Worm (Caenorhabditis elegans) whole organism, L4 larva: Measurements from ENCODE around the gene Y55D9A.2.

Source experiments
- T20F7.1 ChIP-seq: fragments of 200-800 bp; sonication (Bioruptor generic); optimal IDR thresholded peaks from 2 replicates; lab custom pipeline; 2018; ENCODE audit warnings: mild to moderate bottlenecking, missing genetic modification characterization, missing compliant biosample characterization
- T26A8.4 ChIP-seq: fragments of 200-800 bp; sonication (Bioruptor generic); IDR thresholded peaks from 2 replicates; pipeline ENCODE4 v1.3.6; 2022; ENCODE audit warnings: missing genetic modification characterization, missing compliant biosample characterization
- Y48G9A.11 ChIP-seq: fragments of 200-800 bp; sonication (Bioruptor generic); IDR thresholded peaks from 2 replicates; pipeline ENCODE4 v1.3.6; 2022; ENCODE audit warnings: missing genetic modification reagents, missing genetic modification characterization, missing compliant biosample characterization
- aha-1 ChIP-seq: fragments of 150-350 bp; peaks from one replicate; lab custom pipeline; 2014; ENCODE audit warnings: missing biosample characterization, missing genetic modification characterization
- ceh-44 ChIP-seq: fragments of 200-800 bp; sonication (Bioruptor generic); IDR thresholded peaks from 2 replicates; pipeline ENCODE4 v1.3.6; 2022; ENCODE audit warnings: missing genetic modification reagents, missing genetic modification characterization, missing compliant biosample characterization
- ceh-62 ChIP-seq: sonication (generic microtip); optimal IDR thresholded peaks from 2 replicates; lab custom pipeline; 2017; ENCODE audit warnings: missing biosample characterization, missing genetic modification characterization
- ctbp-1 ChIP-seq: fragments of 200-800 bp; sonication (Bioruptor generic); IDR thresholded peaks from 2 replicates; pipeline ENCODE4 v1.3.6; 2022; ENCODE audit warnings: missing genetic modification reagents, missing genetic modification characterization, missing compliant biosample characterization
- daf-16 ChIP-seq, 3 experiments: sonication (generic microtip); optimal IDR thresholded peaks; 2 replicates each; lab custom pipeline; 2016 to 2017; ENCODE audit warnings: missing genetic modification characterization in 3 of 3, missing genetic modification reagents in 3 of 3, mild to moderate bottlenecking in 2 of 3, missing compliant biosample characterization in 2 of 3, missing biosample characterization in 1 of 3, moderate library complexity in 1 of 3
- dmd-6 ChIP-seq: fragments of 200-800 bp; sonication (Bioruptor generic); IDR thresholded peaks from 2 replicates; pipeline ENCODE4 v1.3.6; 2022; ENCODE audit warnings: missing genetic modification reagents, missing genetic modification characterization, missing compliant biosample characterization
- dpl-1 ChIP-seq: fragments of 150-350 bp; optimal IDR thresholded peaks from 2 replicates; lab custom pipeline; 2014; ENCODE audit warnings: missing biosample characterization, missing genetic modification reagents, missing genetic modification characterization
- dve-1 ChIP-seq: sonication (generic microtip); optimal IDR thresholded peaks from 2 replicates; lab custom pipeline; 2017; ENCODE audit warnings: antibody characterized with exemption, mild to moderate bottlenecking, missing genetic modification characterization, missing compliant biosample characterization; ENCODE audit not compliant: insufficient read depth
- egl-27 ChIP-seq: sonication (generic microtip); optimal IDR thresholded peaks from 3 replicates; lab custom pipeline; 2017; ENCODE audit warnings: missing biosample characterization, missing genetic modification reagents, missing genetic modification characterization
- egl-43 ChIP-seq: fragments of 200-800 bp; sonication (Bioruptor generic); IDR thresholded peaks from 2 replicates; pipeline ENCODE4 v1.3.6; 2022; ENCODE audit warnings: missing genetic modification reagents, missing genetic modification characterization, missing compliant biosample characterization
- gei-8 ChIP-seq: fragments of 200-800 bp; sonication (Bioruptor generic); optimal IDR thresholded peaks from 2 replicates; lab custom pipeline; 2018; ENCODE audit warnings: mild to moderate bottlenecking, missing genetic modification characterization, missing compliant biosample characterization
- hif-1 ChIP-seq, 2 experiments: sonication (generic microtip); optimal IDR thresholded peaks; 2 replicates each; lab custom pipeline; 2016 to 2017; ENCODE audit warnings: missing compliant biosample characterization in 2 of 2, missing genetic modification characterization in 2 of 2, missing genetic modification reagents in 2 of 2, missing genotype in 2 of 2, mild to moderate bottlenecking in 1 of 2
- hlh-30 ChIP-seq: sonication (generic microtip); optimal IDR thresholded peaks from 2 replicates; lab custom pipeline; 2017; ENCODE audit warnings: antibody characterized with exemption, mild to moderate bottlenecking, missing genetic modification characterization, missing compliant biosample characterization; ENCODE audit not compliant: insufficient read depth
- hmg-1.1 ChIP-seq: fragments of 200-800 bp; sonication (Bioruptor generic); IDR thresholded peaks from 2 replicates; pipeline ENCODE4 v1.3.6; 2022; ENCODE audit warnings: missing genetic modification reagents, missing genetic modification characterization, missing compliant biosample characterization
- jun-1 ChIP-seq: fragments of 150-350 bp; optimal IDR thresholded peaks from 2 replicates; lab custom pipeline; 2014; ENCODE audit warnings: missing biosample characterization, missing genetic modification reagents, missing genetic modification characterization
- lim-7 ChIP-seq: fragments of 200-800 bp; sonication (Bioruptor generic); IDR thresholded peaks from 2 replicates; pipeline ENCODE4 v1.3.6; 2022; ENCODE audit warnings: missing genetic modification characterization, missing compliant biosample characterization
- lin-13 ChIP-seq: fragments of 150-350 bp; optimal IDR thresholded peaks from 2 replicates; lab custom pipeline; 2014; ENCODE audit warnings: missing biosample characterization, missing genetic modification reagents, missing genetic modification characterization
- lin-15B ChIP-seq: fragments of 150-350 bp; sonication (generic microtip); optimal IDR thresholded peaks from 3 replicates; lab custom pipeline; 2014; ENCODE audit warnings: missing biosample characterization, missing genetic modification characterization
- lin-38 ChIP-seq: fragments of 200-800 bp; sonication (Bioruptor generic); IDR thresholded peaks from 2 replicates; pipeline ENCODE4 v1.3.6; 2022; ENCODE audit warnings: missing genetic modification reagents, missing genetic modification characterization, missing compliant biosample characterization
- lir-3 ChIP-seq: sonication (generic microtip); optimal IDR thresholded peaks from 2 replicates; lab custom pipeline; 2016; ENCODE audit warnings: mild to moderate bottlenecking, missing genetic modification characterization, missing compliant biosample characterization
- lsy-2 ChIP-seq, 2 experiments: fragments of 150-350 bp in 1 of 2; sonication (generic microtip) in 1 of 2; optimal IDR thresholded peaks; 2 replicates each; lab custom pipeline; 2014 to 2017; ENCODE audit warnings: missing biosample characterization in 2 of 2, missing genetic modification characterization in 2 of 2
- madf-9 ChIP-seq: fragments of 200-800 bp; sonication (Bioruptor generic); conservative IDR thresholded peaks from 2 replicates; pipeline ENCODE4 v1.3.6; 2022; ENCODE audit warnings: missing genetic modification reagents, missing genetic modification characterization, missing compliant biosample characterization
- mdl-1 ChIP-seq, 2 experiments: fragments of 150-350 bp in 1 of 2; sonication (generic microtip) in 1 of 2; optimal IDR thresholded peaks; 2 replicates each; lab custom pipeline; 2014 to 2017; ENCODE audit warnings: missing biosample characterization in 2 of 2, missing genetic modification characterization in 2 of 2
- mdt-29 ChIP-seq: fragments of 200-800 bp; sonication (Bioruptor generic); IDR thresholded peaks from 2 replicates; pipeline ENCODE4 v1.3.6; 2022; ENCODE audit warnings: missing genetic modification reagents, missing genetic modification characterization, missing compliant biosample characterization
- mep-1 ChIP-seq: fragments of 150-350 bp; sonication (generic microtip); optimal IDR thresholded peaks from 3 replicates; lab custom pipeline; 2014; ENCODE audit warnings: missing biosample characterization, missing genetic modification characterization
- mes-2 ChIP-seq: sonication (generic microtip); optimal IDR thresholded peaks from 2 replicates; lab custom pipeline; 2016; ENCODE audit warnings: missing genotype, mild to moderate bottlenecking, missing genetic modification characterization, missing compliant biosample characterization; ENCODE audit not compliant: poor library complexity, severe bottlenecking
- nhr-111 ChIP-seq: fragments of 200-800 bp; sonication (Bioruptor generic); optimal IDR thresholded peaks from 2 replicates; lab custom pipeline; 2018; ENCODE audit warnings: mild to moderate bottlenecking, missing genetic modification characterization, missing compliant biosample characterization
- nhr-28 ChIP-seq: fragments of 150-350 bp; optimal IDR thresholded peaks from 2 replicates; lab custom pipeline; 2014; ENCODE audit warnings: missing biosample characterization, missing genetic modification characterization
- nhr-6 ChIP-seq: fragments of 150-350 bp; optimal IDR thresholded peaks from 2 replicates; lab custom pipeline; 2014; ENCODE audit warnings: missing biosample characterization, missing genetic modification characterization
- pqm-1 ChIP-seq: sonication (generic microtip); optimal IDR thresholded peaks from 2 replicates; lab custom pipeline; 2017; ENCODE audit warnings: missing biosample characterization, missing genetic modification characterization
- rbr-2 ChIP-seq: sonication (generic microtip); optimal IDR thresholded peaks from 2 replicates; lab custom pipeline; 2016; ENCODE audit warnings: missing genotype, missing genetic modification characterization, missing compliant biosample characterization
- skn-1 ChIP-seq: fragments of 150-350 bp; optimal IDR thresholded peaks from 2 replicates; lab custom pipeline; 2014; ENCODE audit warnings: missing biosample characterization, missing genetic modification characterization
- snpc-1.2 ChIP-seq: fragments of 200-800 bp; sonication (Bioruptor generic); IDR thresholded peaks from 2 replicates; pipeline ENCODE4 v1.3.6; 2022; ENCODE audit warnings: missing genetic modification reagents, missing genetic modification characterization, missing compliant biosample characterization
- spr-1 ChIP-seq: sonication (generic microtip); optimal IDR thresholded peaks from 2 replicates; lab custom pipeline; 2016; ENCODE audit warnings: mild to moderate bottlenecking, missing genetic modification characterization, missing compliant biosample characterization
- tra-1 ChIP-seq: fragments of 200-800 bp; sonication (Bioruptor generic); IDR thresholded peaks from 2 replicates; pipeline ENCODE4 v1.3.6; 2022; ENCODE audit warnings: missing genetic modification reagents, missing genetic modification characterization, missing compliant biosample characterization
- unc-62 ChIP-seq, 3 experiments: fragments of 150-350 bp in 1 of 3; sonication (generic microtip); optimal IDR thresholded peaks in 2 of 3; peaks in 1 of 3; 1 replicate in 1 of 3; 2 replicates in 2 of 3; lab custom pipeline; 2014 to 2017; ENCODE audit warnings: missing biosample characterization in 3 of 3, missing genetic modification characterization in 3 of 3, missing genetic modification reagents in 3 of 3, missing genotype in 1 of 3
- vab-7 ChIP-seq: fragments of 200-800 bp; sonication (Bioruptor generic); IDR thresholded peaks from 2 replicates; pipeline ENCODE4 v1.3.6; 2022; ENCODE audit warnings: missing genetic modification reagents, missing genetic modification characterization, missing compliant biosample characterization
- zfp-2 ChIP-seq: sonication (generic microtip); optimal IDR thresholded peaks from 2 replicates; lab custom pipeline; 2016; ENCODE audit warnings: mild to moderate bottlenecking, missing genetic modification characterization, missing compliant biosample characterization
- zip-11 ChIP-seq: fragments of 200-800 bp; sonication (Bioruptor generic); IDR thresholded peaks from 2 replicates; pipeline ENCODE4 v1.3.6; 2022; ENCODE audit warnings: missing genetic modification characterization, missing compliant biosample characterization

Gene Y55D9A.2

DNA sequence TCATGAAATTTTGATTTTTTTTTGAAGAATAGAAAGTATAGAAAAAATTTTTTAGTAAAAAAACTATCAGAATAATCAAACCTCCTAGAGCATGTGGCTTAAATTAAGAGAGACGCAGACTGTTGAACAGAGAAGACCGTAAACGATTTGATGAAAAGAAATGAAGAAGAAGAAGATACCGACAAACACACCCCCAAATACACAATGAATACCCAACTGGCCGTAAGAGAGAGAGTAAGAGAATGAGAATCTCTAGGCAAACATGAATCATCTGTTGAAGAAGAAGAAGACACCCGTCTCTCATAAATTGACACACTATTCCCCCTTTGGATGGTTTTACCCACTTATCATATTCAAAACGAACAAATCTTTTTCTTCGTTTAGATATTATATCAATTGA, 28.6 kb upstream of the Y55D9A.2 start:
- peak; percentile 30 for TF ChIP-seq nhr-6
- no peak for TF ChIP-seq dmd-6
- TF ChIP-seq T26A8.4 = no peak
- TF ChIP-seq dve-1 (tag; lab: Kevin White, UChicago) = peak; percentile 15
- TF ChIP-seq mdl-1 (tag; optimal IDR thresholded peaks at IDR 0.05; lab: Kevin White, UChicago) = peak in 1 of 2 experiments; percentile 23
- TF ChIP-seq mes-2 (tag; lab: Kevin White, UChicago) = no peak
- TF ChIP-seq zfp-2 (tag; lab: Kevin White, UChicago) = no peak
- TF ChIP-seq ceh-44 (GFP tag; lab: Robert Waterston, UW) = no peak
- peak; percentile 12 for TF ChIP-seq hlh-30 (tag; lab: Kevin White, UChicago)
- no peak for TF ChIP-seq skn-1 (tag; lab: Kevin White, UChicago)
- no peak for TF ChIP-seq daf-16 (GFP tag; optimal IDR thresholded peaks at IDR 0.05; lab: Kevin White, UChicago)
- TF ChIP-seq daf-16 (tag; optimal IDR thresholded peaks at IDR 0.05; lab: Kevin White, UChicago) = no peak
- TF ChIP-seq nhr-111 (GFP tag; lab: Kevin White, UChicago) = no peak
- TF ChIP-seq zip-11 = no peak
- TF ChIP-seq nhr-28 (tag; lab: Kevin White, UChicago) = peak; percentile 40
- TF ChIP-seq gei-8 (GFP tag; lab: Kevin White, UChicago) = no peak
- TF ChIP-seq mep-1 (tag; lab: Kevin White, UChicago) = peak; percentile 0
- TF ChIP-seq lsy-2 (tag; optimal IDR thresholded peaks at IDR 0.05; lab: Kevin White, UChicago) = peak in 1 of 2 experiments; percentile 39
- no peak for TF ChIP-seq pqm-1 (tag; lab: Kevin White, UChicago)
- no peak for TF ChIP-seq lim-7
- TF ChIP-seq jun-1 (tag; lab: Kevin White, UChicago) = no peak
- no peak for TF ChIP-seq lin-15B
- no peak for TF ChIP-seq ctbp-1 (GFP tag; lab: Robert Waterston, UW)
- no peak for TF ChIP-seq mdt-29
- TF ChIP-seq snpc-1.2 (GFP tag; lab: Robert Waterston, UW) = no peak
- TF ChIP-seq lir-3 = no peak
- peak in 1 of 2 experiments; percentile 72 for TF ChIP-seq unc-62 (GFP tag; optimal IDR thresholded peaks at IDR 0.05 in 1 of 2; lab: Kevin White, UChicago)
- no peak for TF ChIP-seq unc-62 (tag; optimal IDR thresholded peaks at IDR 0.05; lab: Kevin White, UChicago)
- TF ChIP-seq lin-13 (GFP tag; lab: Kevin White, UChicago) = no peak
- peak; percentile 12 for TF ChIP-seq aha-1 (tag; lab: Kevin White, UChicago)
- TF ChIP-seq egl-27 (tag; lab: Kevin White, UChicago) = no peak
- no peak for TF ChIP-seq ceh-62
- TF ChIP-seq tra-1 = no peak

DNA sequence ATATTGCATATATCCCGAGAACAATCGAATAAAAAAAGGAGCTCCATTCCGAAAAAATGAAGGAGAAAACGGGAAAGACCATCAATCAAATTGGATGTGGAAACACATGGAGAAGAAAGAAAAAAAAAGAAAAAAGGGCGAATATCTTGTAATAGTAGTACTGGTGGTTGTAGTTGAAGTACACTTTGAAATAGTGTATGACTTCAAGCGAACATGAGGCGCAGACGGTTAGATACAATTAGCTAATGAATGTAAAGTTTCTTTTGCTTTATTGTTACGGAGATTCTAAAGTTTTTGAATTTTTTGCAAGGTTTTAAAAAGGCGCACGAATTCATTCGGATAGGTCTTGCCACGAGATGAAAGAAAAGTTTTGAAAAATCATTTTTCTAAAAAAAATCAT, 27.2 kb upstream of the Y55D9A.2 start:
- no peak for TF ChIP-seq gei-8 (GFP tag; lab: Kevin White, UChicago)
- no peak for TF ChIP-seq spr-1 (tag; lab: Kevin White, UChicago)
- peak in 1 of 2 experiments; percentile 36 for TF ChIP-seq lsy-2 (tag; optimal IDR thresholded peaks at IDR 0.05; lab: Kevin White, UChicago)
- 0 out of 2 replicates have a peak, but pooled peaks have one; percentile 21 for TF ChIP-seq hmg-1.1 (GFP tag; lab: Robert Waterston, UW)
- TF ChIP-seq aha-1 (tag; lab: Kevin White, UChicago) = no peak
- peak; percentile 67 for TF ChIP-seq nhr-28 (tag; lab: Kevin White, UChicago)
- TF ChIP-seq hlh-30 (tag; lab: Kevin White, UChicago) = peak; percentile 15
- peak; percentile 14 for TF ChIP-seq dpl-1

DNA sequence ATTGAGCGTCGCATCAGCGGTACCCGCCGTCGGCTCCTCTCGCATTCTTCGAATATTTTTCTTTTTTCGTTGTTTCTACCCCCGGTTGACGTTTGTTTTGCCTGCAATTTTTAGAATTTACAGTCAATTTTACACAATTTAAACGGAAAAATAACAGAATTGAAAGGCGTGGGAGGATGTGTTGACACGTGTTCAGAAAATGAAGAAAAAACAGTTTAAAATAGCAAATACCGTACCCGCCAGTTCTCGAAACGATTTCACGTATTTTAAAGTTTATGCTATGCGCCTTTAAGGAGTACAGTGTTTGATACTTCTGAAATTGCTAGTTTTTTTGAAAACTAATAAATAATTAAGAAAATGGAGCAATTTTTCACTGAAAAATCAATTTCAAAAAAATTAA, 25.7 kb upstream of the Y55D9A.2 start, which contains the start of gene ark-1:
Gene ark-1, minus strand, starts transcription at position 101 of the 400 bp plus-strand sequence.
- no peak for TF ChIP-seq mdl-1 (tag; optimal IDR thresholded peaks at IDR 0.05; lab: Kevin White, UChicago)
- TF ChIP-seq, all 104 proteins: peak for 0

- TF ChIP-seq lsy-2 (tag; optimal IDR thresholded peaks at IDR 0.05; lab: Kevin White, UChicago) (peak in 1 of 2 experiments; percentile 14), snpc-1.2 (GFP tag; lab: Robert Waterston, UW) (peak; percentile 79), rbr-2 (tag; lab: Kevin White, UChicago) (peak; percentile 25), madf-9 (GFP tag; lab: Robert Waterston, UW) (peak; percentile 36; the same call in 1 of the 2 replicates), hif-1 (tag; optimal IDR thresholded peaks at IDR 0.05; lab: Kevin White, UChicago) (peak in 1 of 2 experiments; percentile 43), T20F7.1 (GFP tag; lab: Kevin White, UChicago) (peak; percentile 87), mes-2 (tag; lab: Kevin White, UChicago) (peak; percentile 84), aha-1 (tag; lab: Kevin White, UChicago) (peak; percentile 59), egl-43 (GFP tag; lab: Robert Waterston, UW) (0 out of 2 replicates have a peak, but pooled peaks have one; percentile 10), lin-38 (GFP tag; lab: Robert Waterston, UW) (peak; percentile 78), ceh-44 (GFP tag; lab: Robert Waterston, UW) (0 out of 2 replicates have a peak, but pooled peaks have one; percentile 63), hmg-1.1 (GFP tag; lab: Robert Waterston, UW) (peak; percentile 61), Y48G9A.11 (GFP tag; lab: Robert Waterston, UW) (peak; percentile 100), vab-7 (GFP tag; lab: Robert Waterston, UW) (peak; percentile 48; the same call in 1 of the 2 replicates)
Observed at ce11 chrIV:12621483-12622078, 16.4 kb upstream of the Y55D9A.2 start.
